Worm (Caenorhabditis elegans): ENCODE data around the gene B0035.22.

DNA sequence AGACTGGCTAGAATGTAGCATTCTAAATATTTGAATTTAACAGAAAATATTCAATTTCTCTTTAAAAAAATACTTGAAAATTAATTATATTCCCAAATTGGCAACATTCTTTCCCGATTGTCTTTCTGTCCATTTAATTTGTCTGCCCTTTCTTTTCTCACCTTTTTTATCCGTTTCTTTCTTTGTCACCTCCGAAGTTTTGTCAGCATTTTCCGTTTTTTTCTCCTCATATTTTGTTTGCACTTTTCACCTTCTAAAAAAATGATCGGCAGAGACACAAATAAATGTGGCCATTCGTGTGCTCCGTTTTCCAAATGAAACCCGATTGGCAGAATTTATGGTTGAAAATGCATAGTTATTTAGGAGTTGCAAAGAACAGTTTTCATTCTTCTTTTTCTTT is 1.2 kb downstream of the B0035.22 start:
- TF ChIP-seq snpc-4 (tag; optimal IDR thresholded peaks at IDR 0.05) (no peak), ama-1 (optimal IDR thresholded peaks at IDR 0.05) (no peak), elt-3 (tag; optimal IDR thresholded peaks at IDR 0.05) (no peak), lin-11 (tag; optimal IDR thresholded peaks at IDR 0.05) (no peak), skn-1 (tag; optimal IDR thresholded peaks at IDR 0.05) (no peak), fos-1 (tag; optimal IDR thresholded peaks at IDR 0.05) (no peak), egl-27 (tag; optimal IDR thresholded peaks at IDR 0.05) (no peak), unc-39 (tag; optimal IDR thresholded peaks at IDR 0.05) (no peak), lsy-2 (tag; optimal IDR thresholded peaks at IDR 0.05) (peak in 1 of 2 experiments; percentile 0), nhr-129 (tag; optimal IDR thresholded peaks at IDR 0.05) (no peak), ZK546.5 (tag; optimal IDR thresholded peaks at IDR 0.05) (no peak), F13H6.1 (tag; optimal IDR thresholded peaks at IDR 0.05) (no peak)
